Worm (Caenorhabditis elegans) whole organism, L4 larva: ENCODE results near the gene mxl-3.

ENCODE experiments used
- F37D6.2 ChIP-seq: sonication (generic microtip); optimal IDR thresholded peaks from 2 replicates; lab custom pipeline; 2016; ENCODE audit warnings: mild to moderate bottlenecking, missing genetic modification characterization, missing compliant biosample characterization
- F44E2.7 ChIP-seq: fragments of 200-800 bp; sonication (Bioruptor generic); IDR thresholded peaks from 2 replicates; pipeline ENCODE4 v2.1.2; 2022; ENCODE audit warnings: missing genetic modification characterization, missing compliant biosample characterization
- T20F7.1 ChIP-seq: fragments of 200-800 bp; sonication (Bioruptor generic); optimal IDR thresholded peaks from 2 replicates; lab custom pipeline; 2018; ENCODE audit warnings: mild to moderate bottlenecking, missing genetic modification characterization, missing compliant biosample characterization
- Y48G9A.11 ChIP-seq: fragments of 200-800 bp; sonication (Bioruptor generic); IDR thresholded peaks from 2 replicates; pipeline ENCODE4 v1.3.6; 2022; ENCODE audit warnings: missing genetic modification reagents, missing genetic modification characterization, missing compliant biosample characterization
- Y75B8A.6 ChIP-seq: fragments of 200-800 bp; sonication (Bioruptor generic); IDR thresholded peaks from 2 replicates; pipeline ENCODE4 v1.3.6; 2022; ENCODE audit warnings: missing genetic modification reagents, missing genetic modification characterization, missing compliant biosample characterization
- ZK337.2 ChIP-seq: fragments of 200-800 bp; sonication (Bioruptor generic); IDR thresholded peaks from 2 replicates; pipeline ENCODE4 v1.3.6; 2022; ENCODE audit warnings: missing genetic modification reagents, missing genetic modification characterization, missing compliant biosample characterization
- aly-2 ChIP-seq: sonication (generic microtip); optimal IDR thresholded peaks from 2 replicates; lab custom pipeline; 2018; ENCODE audit warnings: missing biosample characterization, missing genetic modification characterization
- ceh-28 ChIP-seq: fragments of 150-350 bp; optimal IDR thresholded peaks from 2 replicates; lab custom pipeline; 2014; ENCODE audit warnings: missing biosample characterization, missing genetic modification reagents, missing genetic modification characterization
- ceh-62 ChIP-seq: sonication (generic microtip); optimal IDR thresholded peaks from 2 replicates; lab custom pipeline; 2017; ENCODE audit warnings: missing biosample characterization, missing genetic modification characterization
- ces-1 ChIP-seq: fragments of 150-350 bp; sonication (generic microtip); optimal IDR thresholded peaks from 4 replicates; lab custom pipeline; 2014; ENCODE audit warnings: missing biosample characterization, missing genetic modification reagents, missing genetic modification characterization
- cey-2 ChIP-seq: sonication (generic microtip); optimal IDR thresholded peaks from 3 replicates; lab custom pipeline; 2017; ENCODE audit warnings: missing genetic modification characterization, mild to moderate bottlenecking, missing compliant biosample characterization, antibody characterized with exemption, borderline replicate concordance; ENCODE audit not compliant: insufficient read depth
- daf-12 ChIP-seq: fragments of 150-350 bp; optimal IDR thresholded peaks from 2 replicates; lab custom pipeline; 2014; ENCODE audit warnings: missing biosample characterization, missing genetic modification reagents, missing genetic modification characterization
- daf-8 ChIP-seq: fragments of 200-800 bp; sonication (Bioruptor generic); IDR thresholded peaks from 2 replicates; pipeline ENCODE4 v1.3.6; 2022; ENCODE audit warnings: missing genetic modification characterization, missing compliant biosample characterization
- dmd-8 ChIP-seq: fragments of 200-800 bp; sonication (Bioruptor generic); IDR thresholded peaks from 2 replicates; pipeline ENCODE4 v1.3.6; 2022; ENCODE audit warnings: missing genetic modification characterization, missing compliant biosample characterization
- dmd-9 ChIP-seq: fragments of 200-800 bp; sonication (Bioruptor generic); IDR thresholded peaks from 2 replicates; pipeline ENCODE4 v1.3.6; 2022; ENCODE audit warnings: missing genetic modification reagents, missing genetic modification characterization, missing compliant biosample characterization
- hif-1 ChIP-seq, 2 experiments: sonication (generic microtip); optimal IDR thresholded peaks; 2 replicates each; lab custom pipeline; 2016 to 2017; ENCODE audit warnings: missing compliant biosample characterization in 2 of 2, missing genetic modification characterization in 2 of 2, missing genetic modification reagents in 2 of 2, missing genotype in 2 of 2, mild to moderate bottlenecking in 1 of 2
- hlh-30 ChIP-seq: sonication (generic microtip); optimal IDR thresholded peaks from 2 replicates; lab custom pipeline; 2017; ENCODE audit warnings: antibody characterized with exemption, mild to moderate bottlenecking, missing genetic modification characterization, missing compliant biosample characterization; ENCODE audit not compliant: insufficient read depth
- lim-7 ChIP-seq: fragments of 200-800 bp; sonication (Bioruptor generic); IDR thresholded peaks from 2 replicates; pipeline ENCODE4 v1.3.6; 2022; ENCODE audit warnings: missing genetic modification characterization, missing compliant biosample characterization
- lin-15B ChIP-seq: fragments of 150-350 bp; sonication (generic microtip); optimal IDR thresholded peaks from 3 replicates; lab custom pipeline; 2014; ENCODE audit warnings: missing biosample characterization, missing genetic modification characterization
- lir-3 ChIP-seq: sonication (generic microtip); optimal IDR thresholded peaks from 2 replicates; lab custom pipeline; 2016; ENCODE audit warnings: mild to moderate bottlenecking, missing genetic modification characterization, missing compliant biosample characterization
- mdt-29 ChIP-seq: fragments of 200-800 bp; sonication (Bioruptor generic); IDR thresholded peaks from 2 replicates; pipeline ENCODE4 v1.3.6; 2022; ENCODE audit warnings: missing genetic modification reagents, missing genetic modification characterization, missing compliant biosample characterization
- mes-2 ChIP-seq: sonication (generic microtip); optimal IDR thresholded peaks from 2 replicates; lab custom pipeline; 2016; ENCODE audit warnings: missing genotype, mild to moderate bottlenecking, missing genetic modification characterization, missing compliant biosample characterization; ENCODE audit not compliant: poor library complexity, severe bottlenecking
- mxl-2 ChIP-seq: fragments of 200-800 bp; sonication (Bioruptor generic); conservative IDR thresholded peaks from 2 replicates; pipeline ENCODE4 v1.3.6; 2022; ENCODE audit warnings: missing genetic modification reagents, missing genetic modification characterization, missing compliant biosample characterization
- mxl-3 ChIP-seq: fragments of 200-800 bp; sonication (Bioruptor generic); optimal IDR thresholded peaks from 2 replicates; lab custom pipeline; 2018; ENCODE audit warnings: mild to moderate bottlenecking, missing genetic modification characterization, missing compliant biosample characterization
- nhr-11 ChIP-seq: fragments of 150-350 bp; optimal IDR thresholded peaks from 2 replicates; lab custom pipeline; 2014; ENCODE audit warnings: missing biosample characterization, missing genetic modification characterization
- nhr-6 ChIP-seq: fragments of 150-350 bp; optimal IDR thresholded peaks from 2 replicates; lab custom pipeline; 2014; ENCODE audit warnings: missing biosample characterization, missing genetic modification characterization
- nhr-77 ChIP-seq: fragments of 150-350 bp; optimal IDR thresholded peaks from 2 replicates; lab custom pipeline; 2014; ENCODE audit warnings: missing biosample characterization, missing genetic modification characterization
- snpc-1.2 ChIP-seq: fragments of 200-800 bp; sonication (Bioruptor generic); IDR thresholded peaks from 2 replicates; pipeline ENCODE4 v1.3.6; 2022; ENCODE audit warnings: missing genetic modification reagents, missing genetic modification characterization, missing compliant biosample characterization
- spr-3 ChIP-seq: fragments of 200-800 bp; sonication (Bioruptor generic); optimal IDR thresholded peaks from 2 replicates; lab custom pipeline; 2018; ENCODE audit warnings: mild to moderate bottlenecking, missing genetic modification characterization, missing compliant biosample characterization
- zfp-2 ChIP-seq: sonication (generic microtip); optimal IDR thresholded peaks from 2 replicates; lab custom pipeline; 2016; ENCODE audit warnings: mild to moderate bottlenecking, missing genetic modification characterization, missing compliant biosample characterization
- zip-11 ChIP-seq: fragments of 200-800 bp; sonication (Bioruptor generic); IDR thresholded peaks from 2 replicates; pipeline ENCODE4 v1.3.6; 2022; ENCODE audit warnings: missing genetic modification characterization, missing compliant biosample characterization
- ztf-11 ChIP-seq: fragments of 150-350 bp; optimal IDR thresholded peaks from 2 replicates; lab custom pipeline; 2014; ENCODE audit warnings: missing biosample characterization, missing genetic modification characterization

The mxl-3 gene

ce11 chrX:13306869-13307446 lies 43.6 kb downstream of the mxl-3 start (continued):
- TF ChIP-seq ces-1 (GFP tag; lab: Kevin White, UChicago): peak; percentile 23
- TF ChIP-seq lim-7 (GFP tag; lab: Robert Waterston, UW): peak; percentile 98
- TF ChIP-seq dmd-8 (GFP tag; lab: Robert Waterston, UW): peak; percentile 97
- TF ChIP-seq lir-3 (tag; lab: Kevin White, UChicago): peak; percentile 89
- TF ChIP-seq nhr-11: peak; percentile 60
- peak; percentile 82; the same call in 1 of the 2 replicates for TF ChIP-seq daf-8
- peak; percentile 73 for TF ChIP-seq Y48G9A.11 (GFP tag; lab: Robert Waterston, UW)
- no peak for TF ChIP-seq ztf-11 (tag; lab: Kevin White, UChicago)
- TF ChIP-seq zip-11 (GFP tag; lab: Robert Waterston, UW): peak; percentile 65; the same call in 1 of the 2 replicates
- TF ChIP-seq zfp-2 (tag; lab: Kevin White, UChicago): peak; percentile 69
- no peak for TF ChIP-seq daf-12 (tag; lab: Kevin White, UChicago)

ce11 chrX:13305779-13306178 lies 44.8 kb downstream of the mxl-3 start, which contains the start of gene srd-43:
Gene srd-43 (minus strand): TSS chrX:13305844.
- TF ChIP-seq F44E2.7 (GFP tag; lab: Robert Waterston, UW): no peak
- TF ChIP-seq dmd-9 (GFP tag; lab: Robert Waterston, UW): no peak
- TF ChIP-seq mxl-2 (GFP tag; lab: Robert Waterston, UW): no peak
- no peak for TF ChIP-seq nhr-11
- no peak for TF ChIP-seq ceh-62 (tag; lab: Kevin White, UChicago)
- TF ChIP-seq lin-15B (tag; lab: Kevin White, UChicago): no peak
- TF ChIP-seq snpc-1.2 (GFP tag; lab: Robert Waterston, UW): no peak
- no peak for TF ChIP-seq mxl-3
- TF ChIP-seq zfp-2 (tag; lab: Kevin White, UChicago): no peak
- TF ChIP-seq ceh-28 (tag; lab: Kevin White, UChicago): no peak
- TF ChIP-seq Y75B8A.6 (GFP tag; lab: Robert Waterston, UW): no peak
- no peak for TF ChIP-seq lir-3 (tag; lab: Kevin White, UChicago)
- no peak for TF ChIP-seq nhr-77 (tag; lab: Kevin White, UChicago)
- no peak for TF ChIP-seq ZK337.2 (GFP tag; lab: Robert Waterston, UW)

- TF ChIP-seq T20F7.1 (GFP tag; lab: Kevin White, UChicago): no peak
Measured at ce11 chrX:13303357-13303756, 47.2 kb downstream of the mxl-3 start, which contains the start of gene srd-42. Gene srd-42 (minus strand): TSS chrX:13303457.

ce11 chrX:13300503-13300902 lies 50.1 kb downstream of the mxl-3 start, which contains the start of gene srd-39:
Gene srd-39 (minus strand): TSS chrX:13300603.
- TF ChIP-seq cey-2 (tag; lab: Kevin White, UChicago) (no peak), mes-2 (tag; lab: Kevin White, UChicago) (no peak), spr-3 (no peak), dmd-9 (GFP tag; lab: Robert Waterston, UW) (no peak), ztf-11 (tag; lab: Kevin White, UChicago) (no peak), hlh-30 (tag; lab: Kevin White, UChicago) (no peak), ZK337.2 (GFP tag; lab: Robert Waterston, UW) (no peak), hif-1 (tag; optimal IDR thresholded peaks at IDR 0.05; lab: Kevin White, UChicago) (no peak), zip-11 (GFP tag; lab: Robert Waterston, UW) (no peak), nhr-6 (tag; lab: Kevin White, UChicago) (no peak), lin-15B (tag; lab: Kevin White, UChicago) (no peak), F37D6.2 (tag; lab: Kevin White, UChicago) (no peak), mdt-29 (GFP tag; lab: Robert Waterston, UW) (no peak), aly-2 (tag; lab: Kevin White, UChicago) (no peak)
- TF ChIP-seq, all 104 proteins: peak for 0
